Fruit fly (Drosophila melanogaster) whole organism, prepupa: ENCODE results near the gene CG12206.
A peak's percentile ranks its signal among the peaks of the same experiment; 100 is the strongest.

Experiments
- Blimp-1 ChIP-seq: fragments of 200-800 bp; sonication (Bioruptor generic); optimal IDR thresholded peaks from 3 replicates; lab custom pipeline; 2017; ENCODE audit warnings: missing biosample characterization, missing genetic modification characterization, mild to moderate bottlenecking, moderate library complexity, missing genetic modification reagents
- CG10631 ChIP-seq: fragments of 200-800 bp; sonication (Bioruptor generic); optimal IDR thresholded peaks from 2 replicates; lab custom pipeline; 2016; ENCODE audit warnings: missing biosample characterization, missing genetic modification characterization
- CG10669 ChIP-seq: fragments of 200-800 bp; sonication (Bioruptor generic); optimal IDR thresholded peaks from 3 replicates; lab custom pipeline; 2018; ENCODE audit warnings: missing biosample characterization, mild to moderate bottlenecking, missing genetic modification characterization, moderate library complexity
- CG11294 ChIP-seq: fragments of 200-800 bp; sonication (Bioruptor generic); IDR thresholded peaks from 2 replicates; pipeline ENCODE4 v1.3.6; 2022; ENCODE audit warnings: missing biosample characterization, missing genetic modification characterization
- CG11762 ChIP-seq: fragments of 200-800 bp; sonication (Bioruptor generic); optimal IDR thresholded peaks from 3 replicates; lab custom pipeline; 2016; ENCODE audit warnings: missing biosample characterization, missing genetic modification characterization; ENCODE audit not compliant: insufficient read depth
- CG11902 ChIP-seq: fragments of 200-800 bp; sonication (Bioruptor generic); optimal IDR thresholded peaks from 3 replicates; lab custom pipeline; 2016; ENCODE audit warnings: missing biosample characterization, missing genetic modification characterization
- CG15336 ChIP-seq: fragments of 200-800 bp; sonication (Bioruptor generic); IDR thresholded peaks from 2 replicates; pipeline ENCODE4 v1.3.6; 2022; ENCODE audit warnings: missing biosample characterization, missing genetic modification characterization
- CG1621 ChIP-seq: fragments of 200-800 bp; sonication (Bioruptor generic); optimal IDR thresholded peaks from 3 replicates; lab custom pipeline; 2018; ENCODE audit warnings: missing biosample characterization, mild to moderate bottlenecking, missing genetic modification characterization
- CG31627 ChIP-seq: fragments of 200-800 bp; sonication (Bioruptor generic); optimal IDR thresholded peaks from 3 replicates; lab custom pipeline; 2016; ENCODE audit warnings: missing biosample characterization, missing genetic modification characterization
- CG32006 ChIP-seq: fragments of 200-800 bp; sonication (Bioruptor generic); optimal IDR thresholded peaks from 3 replicates; lab custom pipeline; 2017; ENCODE audit warnings: missing biosample characterization, mild to moderate bottlenecking, missing genetic modification characterization
- CG34406 ChIP-seq: fragments of 200-800 bp; sonication (Bioruptor generic); optimal IDR thresholded peaks from 3 replicates; lab custom pipeline; 2016; ENCODE audit warnings: missing biosample characterization, missing genetic modification characterization
- CG3919 ChIP-seq: fragments of 200-800 bp; sonication (Bioruptor generic); optimal IDR thresholded peaks from 3 replicates; lab custom pipeline; 2016; ENCODE audit warnings: missing biosample characterization, missing genetic modification characterization
- CG4318 ChIP-seq: fragments of 200-800 bp; sonication (Bioruptor generic); optimal IDR thresholded peaks from 3 replicates; lab custom pipeline; 2017; ENCODE audit warnings: missing biosample characterization, mild to moderate bottlenecking, missing genetic modification characterization
- CG6163 ChIP-seq: fragments of 200-800 bp; sonication (Bioruptor generic); IDR thresholded peaks from 3 replicates; pipeline ENCODE4 v1.3.6; 2022; ENCODE audit warnings: missing biosample characterization, missing genetic modification characterization
- CG6792 ChIP-seq: fragments of 200-800 bp; sonication (Bioruptor generic); optimal IDR thresholded peaks from 3 replicates; lab custom pipeline; 2016; ENCODE audit warnings: missing biosample characterization, missing genetic modification characterization
- CG6808 ChIP-seq: fragments of 200-800 bp; sonication (Bioruptor generic); optimal IDR thresholded peaks from 3 replicates; lab custom pipeline; 2017; ENCODE audit warnings: missing biosample characterization, missing genetic modification characterization, mild to moderate bottlenecking, moderate library complexity, missing genetic modification reagents
- CG6854 ChIP-seq: fragments of 200-800 bp; sonication (Bioruptor generic); optimal IDR thresholded peaks from 2 replicates; lab custom pipeline; 2017; ENCODE audit warnings: missing biosample characterization, mild to moderate bottlenecking, missing genetic modification characterization
- CG7368 ChIP-seq: fragments of 200-800 bp; sonication (Bioruptor generic); optimal IDR thresholded peaks from 3 replicates; lab custom pipeline; 2016; ENCODE audit warnings: missing biosample characterization, missing genetic modification characterization
- CG8119 ChIP-seq: fragments of 200-800 bp; sonication (Bioruptor generic); IDR thresholded peaks from 3 replicates; pipeline ENCODE4 v1.3.6; 2022; ENCODE audit warnings: missing biosample characterization, missing genetic modification characterization
- CG8319 ChIP-seq: fragments of 200-800 bp; sonication (Bioruptor generic); optimal IDR thresholded peaks from 3 replicates; lab custom pipeline; 2016; ENCODE audit warnings: missing biosample characterization, missing genetic modification characterization
- CG8632 ChIP-seq: fragments of 200-800 bp; sonication (Bioruptor generic); optimal IDR thresholded peaks from 3 replicates; lab custom pipeline; 2016; ENCODE audit warnings: missing biosample characterization, missing genetic modification characterization
- CG9139 ChIP-seq: fragments of 200-800 bp; sonication (Bioruptor generic); optimal IDR thresholded peaks from 3 replicates; lab custom pipeline; 2017; ENCODE audit warnings: missing biosample characterization, mild to moderate bottlenecking, missing genetic modification characterization
- Eip75B ChIP-seq: fragments of 200-800 bp; sonication (Bioruptor generic); optimal IDR thresholded peaks from 3 replicates; lab custom pipeline; 2016; ENCODE audit warnings: missing biosample characterization, missing genetic modification characterization
- Eip93F ChIP-seq: fragments of 200-800 bp; sonication (Bioruptor generic); optimal IDR thresholded peaks from 2 replicates; lab custom pipeline; 2016; ENCODE audit warnings: missing biosample characterization, mild to moderate bottlenecking, missing genetic modification characterization
- Ets21C ChIP-seq: fragments of 200-800 bp; sonication (Bioruptor generic); optimal IDR thresholded peaks from 3 replicates; lab custom pipeline; 2016; ENCODE audit warnings: missing biosample characterization, missing genetic modification characterization
- Ets96B ChIP-seq: fragments of 200-800 bp; optimal IDR thresholded peaks from 2 replicates; lab custom pipeline; 2019; ENCODE audit warnings: missing biosample characterization, mild to moderate bottlenecking, missing genetic modification characterization, moderate library complexity
- Gug ChIP-seq: fragments of 200-800 bp; sonication (Bioruptor generic); IDR thresholded peaks from 2 replicates; pipeline ENCODE4 v1.3.6; 2022; ENCODE audit warnings: missing biosample characterization, missing genetic modification characterization
- Hr4 ChIP-seq: fragments of 200-800 bp; sonication (Bioruptor generic); optimal IDR thresholded peaks from 3 replicates; lab custom pipeline; 2016; ENCODE audit warnings: missing biosample characterization, missing genetic modification characterization
- OdsH ChIP-seq: fragments of 200-800 bp; sonication (Bioruptor generic); optimal IDR thresholded peaks from 3 replicates; lab custom pipeline; 2016; ENCODE audit warnings: missing biosample characterization, missing genetic modification characterization
- Smox ChIP-seq: fragments of 200-800 bp; sonication (Bioruptor generic); optimal IDR thresholded peaks from 3 replicates; lab custom pipeline; 2016; ENCODE audit warnings: missing biosample characterization, missing genetic modification characterization
- Sox102F ChIP-seq: fragments of 200-800 bp; sonication (Bioruptor generic); optimal IDR thresholded peaks from 2 replicates; lab custom pipeline; 2016; ENCODE audit warnings: missing biosample characterization, mild to moderate bottlenecking, missing genetic modification characterization
- achi ChIP-seq: fragments of 200-800 bp; sonication (Bioruptor generic); optimal IDR thresholded peaks from 3 replicates; lab custom pipeline; 2016; ENCODE audit warnings: missing biosample characterization, missing genetic modification characterization
- acj6 ChIP-seq: fragments of 200-800 bp; sonication (Bioruptor generic); optimal IDR thresholded peaks from 3 replicates; lab custom pipeline; 2016; ENCODE audit warnings: missing biosample characterization, missing genetic modification characterization
- cyc ChIP-seq: fragments of 200-800 bp; sonication (Bioruptor generic); optimal IDR thresholded peaks from 3 replicates; lab custom pipeline; 2016; ENCODE audit warnings: missing biosample characterization, missing genetic modification characterization
- dac ChIP-seq: fragments of 200-800 bp; sonication (Bioruptor generic); optimal IDR thresholded peaks from 2 replicates; lab custom pipeline; 2017; ENCODE audit warnings: missing biosample characterization, mild to moderate bottlenecking, missing genetic modification characterization
- eg ChIP-seq: fragments of 200-800 bp; sonication (Bioruptor generic); IDR thresholded peaks from 3 replicates; pipeline ENCODE4 v1.3.6; 2022; ENCODE audit warnings: missing biosample characterization, missing genetic modification characterization
- esn ChIP-seq: fragments of 200-800 bp; sonication (Bioruptor generic); optimal IDR thresholded peaks from 2 replicates; lab custom pipeline; 2016; ENCODE audit warnings: missing biosample characterization, mild to moderate bottlenecking, missing genetic modification characterization, moderate library complexity
- fd59A ChIP-seq: fragments of 200-800 bp; sonication (Bioruptor generic); optimal IDR thresholded peaks from 2 replicates; lab custom pipeline; 2017; ENCODE audit warnings: missing biosample characterization, mild to moderate bottlenecking, missing genetic modification characterization, missing genetic modification reagents
- fd85E ChIP-seq: fragments of 200-800 bp; sonication (Bioruptor generic); optimal IDR thresholded peaks from 3 replicates; lab custom pipeline; 2016; ENCODE audit warnings: missing biosample characterization, missing genetic modification characterization
- fkh ChIP-seq: fragments of 200-800 bp; sonication (Bioruptor generic); optimal IDR thresholded peaks from 3 replicates; lab custom pipeline; 2017; ENCODE audit warnings: missing biosample characterization, mild to moderate bottlenecking, missing genetic modification characterization, moderate library complexity
- net ChIP-seq: fragments of 200-800 bp; sonication (Bioruptor generic); optimal IDR thresholded peaks from 3 replicates; lab custom pipeline; 2016; ENCODE audit warnings: missing biosample characterization, missing genetic modification characterization
- pdm3 ChIP-seq: fragments of 200-800 bp; sonication (Bioruptor generic); optimal IDR thresholded peaks from 3 replicates; lab custom pipeline; 2016; ENCODE audit warnings: missing biosample characterization, missing genetic modification characterization
- ss ChIP-seq, 2 experiments: fragments of 200-800 bp; sonication (Bioruptor generic); optimal IDR thresholded peaks; 2 replicates in 1 of 2; 3 replicates in 1 of 2; lab custom pipeline; 2017 to 2018; ENCODE audit warnings: mild to moderate bottlenecking in 2 of 2, missing biosample characterization in 2 of 2, missing genetic modification characterization in 2 of 2, moderate library complexity in 1 of 2
- svp ChIP-seq: fragments of 200-800 bp; sonication (Bioruptor generic); peaks from one replicate; lab custom pipeline; 2016; ENCODE audit warnings: missing biosample characterization, missing genetic modification characterization
- topi ChIP-seq: fragments of 200-800 bp; sonication (Bioruptor generic); optimal IDR thresholded peaks from 3 replicates; lab custom pipeline; 2016; ENCODE audit warnings: missing biosample characterization, missing genetic modification characterization

The CG12206 gene

DNA sequence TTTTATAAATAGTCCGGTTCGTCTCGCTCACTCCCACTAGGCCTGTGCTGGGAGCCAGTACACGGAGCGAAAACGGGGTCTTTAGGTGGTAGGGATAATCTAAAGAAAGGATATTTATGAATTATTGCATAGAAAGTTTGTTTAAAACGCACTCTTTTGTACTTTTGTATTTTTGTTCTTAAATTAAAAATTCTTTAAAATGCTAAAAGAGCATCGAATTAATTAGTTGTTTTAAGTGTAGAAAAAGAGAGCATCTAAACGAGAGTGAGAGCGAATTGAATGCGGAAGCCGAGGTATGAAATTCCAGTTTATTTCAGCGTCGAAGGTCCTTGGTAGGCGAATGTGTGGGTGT lies 46.7 kb downstream of the CG12206 start (continued):
- TF ChIP-seq Hr4 (GFP tag; lab: Kevin White, UChicago) (peak; percentile 84), Blimp-1 (GFP tag; lab: Kevin White, UChicago) (peak; percentile 82), eg (peak; percentile 69; the same call in 2 of the 3 replicates), CG32006 (GFP tag; lab: Kevin White, UChicago) (peak; percentile 86), CG4318 (peak; percentile 74), CG10669 (GFP tag; lab: Kevin White, UChicago) (peak; percentile 87), CG31627 (GFP tag; lab: Kevin White, UChicago) (peak; percentile 96)
- TF ChIP-seq, all 60 proteins: peak for 57

DNA sequence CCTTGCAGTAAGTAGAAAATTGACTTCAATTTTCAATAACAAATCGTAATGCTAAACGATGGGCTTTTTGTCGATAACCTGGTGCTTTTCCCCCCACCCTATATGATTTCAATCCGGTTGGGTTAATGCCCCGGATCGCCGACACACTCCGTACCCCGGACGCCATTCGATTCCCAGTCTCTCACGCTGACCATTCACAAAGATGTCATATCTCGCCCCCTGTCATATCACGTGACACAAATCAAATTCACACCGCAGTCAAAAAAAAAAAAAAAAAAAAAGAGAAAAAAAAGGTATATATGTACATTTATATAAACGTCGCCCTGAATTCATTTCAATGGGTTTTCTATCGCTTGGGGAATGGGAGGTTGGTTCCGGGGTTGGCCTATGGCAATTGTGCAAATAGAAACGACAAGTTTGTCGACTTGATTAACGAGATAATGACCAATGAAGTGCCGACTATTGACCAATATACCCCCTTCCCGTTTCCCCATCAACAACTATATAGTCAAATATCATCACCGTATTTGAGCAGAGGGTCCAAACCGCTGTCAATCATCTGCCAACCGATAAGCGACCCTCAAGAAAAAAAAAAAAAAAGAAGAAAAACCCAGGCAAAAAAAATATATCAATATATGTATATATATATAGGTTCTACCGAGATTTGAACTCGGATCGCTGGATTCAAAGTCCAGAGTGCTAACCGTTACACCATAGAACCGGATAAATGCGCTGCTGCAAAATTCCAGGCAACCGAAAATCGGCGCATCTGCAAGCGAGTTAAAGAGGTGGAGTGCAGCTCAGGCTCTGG lies 47.3 kb downstream of the CG12206 start:
- TF ChIP-seq CG34406 (no peak), fkh (GFP tag; lab: Kevin White, UChicago) (peak; percentile 76), ss (GFP tag; optimal IDR thresholded peaks at IDR 0.05; lab: Kevin White, UChicago) (no peak), svp (GFP tag; lab: Kevin White, UChicago) (peak; percentile 74)

DNA sequence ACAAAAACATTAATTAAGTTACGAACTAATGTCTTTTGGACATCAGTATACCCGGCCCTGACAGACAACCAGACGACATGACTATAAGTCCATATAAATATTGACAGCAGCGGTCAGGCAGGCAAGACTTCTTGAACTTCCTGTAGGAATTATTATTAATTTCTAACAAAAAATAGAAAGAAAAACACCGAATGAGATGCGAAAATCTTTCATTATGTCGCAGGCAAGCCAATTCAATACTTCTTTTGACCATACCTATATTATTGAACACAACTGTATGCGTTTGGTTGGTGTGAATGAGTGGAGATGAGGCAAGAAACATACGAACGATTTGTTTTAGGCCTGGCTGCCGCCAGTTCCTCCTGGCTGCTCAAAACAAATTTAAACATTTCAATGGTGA lies 49.4 kb downstream of the CG12206 start:
- TF ChIP-seq Blimp-1 (GFP tag; lab: Kevin White, UChicago) (no peak), Hr4 (GFP tag; lab: Kevin White, UChicago) (peak; percentile 61), esn (peak; percentile 47), Sox102F (GFP tag; lab: Kevin White, UChicago) (peak; percentile 39), CG8319 (no peak), achi (peak; percentile 51), CG10631 (GFP tag; lab: Kevin White, UChicago) (peak; percentile 52), CG11902 (peak; percentile 8), CG10669 (GFP tag; lab: Kevin White, UChicago) (peak; percentile 48), CG3919 (GFP tag; lab: Kevin White, UChicago) (peak; percentile 48), CG31627 (GFP tag; lab: Kevin White, UChicago) (peak; percentile 46), fkh (GFP tag; lab: Kevin White, UChicago) (peak; percentile 41), CG32006 (GFP tag; lab: Kevin White, UChicago) (peak; percentile 61), CG6808 (GFP tag; lab: Kevin White, UChicago) (no peak), CG6163 (peak; percentile 77), svp (GFP tag; lab: Kevin White, UChicago) (peak; percentile 79), Ets96B (tag; lab: Kevin White, UChicago) (peak; percentile 44), fd85E (GFP tag; lab: Kevin White, UChicago) (no peak), CG6792 (no peak), CG11294 (no peak), CG9139 (GFP tag; lab: Kevin White, UChicago) (no peak), acj6 (GFP tag; lab: Kevin White, UChicago) (peak; percentile 50), Gug (GFP tag; lab: Robert Waterston, UW) (0 out of 2 replicates have a peak, but pooled peaks have one; percentile 32), cyc (GFP tag; lab: Kevin White, UChicago) (peak; percentile 24), Eip75B (GFP tag; lab: Kevin White, UChicago) (peak; percentile 50), CG8632 (peak; percentile 30), dac (GFP tag; lab: Kevin White, UChicago) (peak; percentile 21), fd59A (GFP tag; lab: Kevin White, UChicago) (no peak), net (GFP tag; lab: Kevin White, UChicago) (peak; percentile 34), CG8119 (GFP tag; lab: Robert Waterston, UW) (peak; percentile 56; the same call in 1 of the 3 replicates), Ets21C (GFP tag; lab: Kevin White, UChicago) (no peak), pdm3 (peak; percentile 62), CG34406 (peak; percentile 35), CG15336 (GFP tag; lab: Robert Waterston, UW) (peak; percentile 63), OdsH (GFP tag; lab: Kevin White, UChicago) (peak; percentile 48), CG6854 (GFP tag; lab: Kevin White, UChicago) (no peak), CG7368 (GFP tag; lab: Kevin White, UChicago) (peak; percentile 33), CG4318 (peak; percentile 38), CG11762 (GFP tag; lab: Kevin White, UChicago) (peak; percentile 8), Eip93F (no peak), CG1621 (tag; lab: Kevin White, UChicago) (peak; percentile 24), Smox (GFP tag; lab: Kevin White, UChicago) (peak; percentile 29), topi (GFP tag; lab: Kevin White, UChicago) (peak; percentile 54)
